Worm (Caenorhabditis elegans) whole organism, late embryonic: ENCODE results near the gene F59C12.3.

Source experiments
- ahr-1 ChIP-seq: sonication (generic microtip); optimal IDR thresholded peaks from 2 replicates; lab custom pipeline; 2016; ENCODE audit warnings: missing genetic modification characterization, missing compliant biosample characterization
- ceh-24 ChIP-seq: sonication (generic microtip); optimal IDR thresholded peaks from 2 replicates; lab custom pipeline; 2016; ENCODE audit warnings: mild to moderate bottlenecking, missing genetic modification characterization, missing compliant biosample characterization
- ceh-9 ChIP-seq: sonication (generic microtip); optimal IDR thresholded peaks from 2 replicates; lab custom pipeline; 2016; ENCODE audit warnings: mild to moderate bottlenecking, missing genetic modification characterization, inconsistent platforms, missing compliant biosample characterization

DNA sequence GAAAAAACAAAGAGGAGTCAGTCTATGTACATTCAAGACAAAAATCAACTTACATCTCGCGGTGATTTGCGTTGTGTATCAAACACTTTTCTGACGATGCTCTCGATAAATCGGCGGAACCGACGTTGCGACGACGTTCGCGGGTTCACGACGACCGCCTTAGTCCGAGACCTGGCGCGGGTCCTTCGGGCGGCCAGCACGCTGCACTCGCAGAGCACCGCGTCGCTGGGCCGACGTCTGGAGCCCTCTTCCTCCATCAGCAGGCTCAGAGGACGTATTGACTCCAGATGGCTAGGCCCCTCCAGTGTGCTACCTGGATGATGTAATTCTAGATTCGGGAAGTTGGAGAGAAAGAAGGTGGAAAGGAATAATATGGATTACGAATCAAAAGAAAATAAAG lies 33.9 kb upstream of the F59C12.3 start:
- TF ChIP-seq ceh-9 (tag; lab: Kevin White, UChicago): no peak
- TF ChIP-seq ahr-1 (tag; lab: Kevin White, UChicago): no peak
- TF ChIP-seq ceh-24 (tag; lab: Kevin White, UChicago): no peak
